Worm (Caenorhabditis elegans) whole organism, late embryonic: ENCODE data around the gene smim-14.

Source experiments
- eyg-1 ChIP-seq: sonication (generic microtip); optimal IDR thresholded peaks from 2 replicates; lab custom pipeline; 2016; ENCODE audit warnings: missing genotype, missing genetic modification characterization, missing compliant biosample characterization
- pha-4 ChIP-seq: fragments of 150-350 bp; optimal IDR thresholded peaks from 2 replicates; lab custom pipeline; 2018; ENCODE audit warnings: missing biosample characterization, missing genetic modification reagents, missing genetic modification characterization

- TF ChIP-seq eyg-1 (tag; lab: Kevin White, UChicago) = no peak
- no peak for TF ChIP-seq pha-4
Observed at ce11 chrIII:3469646-3470045, at the start of gene smim-14.
